Worm (Caenorhabditis elegans): ENCODE results near the gene F58G1.3.

DNA sequence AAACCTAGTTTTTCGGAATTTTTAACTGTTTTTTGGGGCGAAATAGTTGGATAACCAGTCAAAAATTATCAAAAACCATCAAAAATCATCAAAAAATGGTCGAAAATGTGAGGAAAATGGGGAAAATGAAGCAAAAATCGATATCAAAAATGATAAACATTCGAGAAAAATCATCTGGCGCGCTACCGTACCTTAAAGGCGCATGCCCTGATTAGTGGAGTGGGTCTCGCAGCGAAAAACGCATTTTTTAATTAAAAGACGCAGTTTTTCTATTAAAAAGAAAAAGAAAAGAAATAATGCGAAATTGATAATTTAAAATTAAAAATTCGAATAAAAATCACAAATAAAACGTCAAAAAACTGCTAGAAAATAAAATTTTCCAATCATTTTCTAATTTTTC is 47.7 kb downstream of the F58G1.3 start, which contains the start of gene F35C5.1:
- TF ChIP-seq lin-13 (GFP tag; optimal IDR thresholded peaks at IDR 0.05) (no peak), unc-62 (GFP tag; optimal IDR thresholded peaks at IDR 0.05) (no peak), mab-5 (tag; optimal IDR thresholded peaks at IDR 0.05) (no peak)

All from whole organism, L2 larva.